Worm (Caenorhabditis elegans) whole organism, L4 larva: ENCODE data around the gene F08F8.10.

Source experiments
- D1046.2 ChIP-seq: fragments of 200-800 bp; sonication (Bioruptor generic); IDR thresholded peaks from 2 replicates; pipeline ENCODE4 v1.3.6; 2022; ENCODE audit warnings: missing genetic modification characterization, missing compliant biosample characterization
- T20F7.1 ChIP-seq: fragments of 200-800 bp; sonication (Bioruptor generic); optimal IDR thresholded peaks from 2 replicates; lab custom pipeline; 2018; ENCODE audit warnings: mild to moderate bottlenecking, missing genetic modification characterization, missing compliant biosample characterization
- Y105C5A.15 ChIP-seq: fragments of 200-800 bp; sonication (Bioruptor generic); IDR thresholded peaks from 2 replicates; pipeline ENCODE4 v1.3.6; 2022; ENCODE audit warnings: missing genetic modification characterization, missing compliant biosample characterization
- Y5F2A.4 ChIP-seq: fragments of 200-800 bp; sonication (Bioruptor generic); optimal IDR thresholded peaks from 2 replicates; lab custom pipeline; 2018; ENCODE audit warnings: mild to moderate bottlenecking, missing genetic modification characterization, missing compliant biosample characterization
- ZK337.2 ChIP-seq: fragments of 200-800 bp; sonication (Bioruptor generic); IDR thresholded peaks from 2 replicates; pipeline ENCODE4 v1.3.6; 2022; ENCODE audit warnings: missing genetic modification reagents, missing genetic modification characterization, missing compliant biosample characterization
- aha-1 ChIP-seq: fragments of 150-350 bp; peaks from one replicate; lab custom pipeline; 2014; ENCODE audit warnings: missing biosample characterization, missing genetic modification characterization
- arid-1 ChIP-seq: fragments of 200-800 bp; sonication (Bioruptor generic); conservative IDR thresholded peaks from 2 replicates; pipeline ENCODE4 v1.3.6; 2022; ENCODE audit warnings: missing genetic modification reagents, missing genetic modification characterization, missing compliant biosample characterization
- ceh-20 ChIP-seq: fragments of 200-800 bp; sonication (Bioruptor generic); IDR thresholded peaks from 2 replicates; pipeline ENCODE4 v1.3.6; 2022; ENCODE audit warnings: missing genetic modification reagents, missing genetic modification characterization, missing compliant biosample characterization
- ceh-82 ChIP-seq: sonication (generic microtip); optimal IDR thresholded peaks from 2 replicates; lab custom pipeline; 2017; ENCODE audit warnings: missing biosample characterization, missing genetic modification characterization
- ces-1 ChIP-seq: fragments of 150-350 bp; sonication (generic microtip); optimal IDR thresholded peaks from 4 replicates; lab custom pipeline; 2014; ENCODE audit warnings: missing biosample characterization, missing genetic modification reagents, missing genetic modification characterization
- daf-16 ChIP-seq, 3 experiments: sonication (generic microtip); optimal IDR thresholded peaks; 2 replicates each; lab custom pipeline; 2016 to 2017; ENCODE audit warnings: missing genetic modification characterization in 3 of 3, missing genetic modification reagents in 3 of 3, mild to moderate bottlenecking in 2 of 3, missing compliant biosample characterization in 2 of 3, missing biosample characterization in 1 of 3, moderate library complexity in 1 of 3
- daf-8 ChIP-seq: fragments of 200-800 bp; sonication (Bioruptor generic); IDR thresholded peaks from 2 replicates; pipeline ENCODE4 v1.3.6; 2022; ENCODE audit warnings: missing genetic modification characterization, missing compliant biosample characterization
- dmd-6 ChIP-seq: fragments of 200-800 bp; sonication (Bioruptor generic); IDR thresholded peaks from 2 replicates; pipeline ENCODE4 v1.3.6; 2022; ENCODE audit warnings: missing genetic modification reagents, missing genetic modification characterization, missing compliant biosample characterization
- dmd-8 ChIP-seq: fragments of 200-800 bp; sonication (Bioruptor generic); IDR thresholded peaks from 2 replicates; pipeline ENCODE4 v1.3.6; 2022; ENCODE audit warnings: missing genetic modification characterization, missing compliant biosample characterization
- dpl-1 ChIP-seq: fragments of 150-350 bp; optimal IDR thresholded peaks from 2 replicates; lab custom pipeline; 2014; ENCODE audit warnings: missing biosample characterization, missing genetic modification reagents, missing genetic modification characterization
- duxl-1 ChIP-seq: sonication (generic microtip); optimal IDR thresholded peaks from 2 replicates; lab custom pipeline; 2016; ENCODE audit warnings: mild to moderate bottlenecking, missing genetic modification characterization, moderate library complexity, missing compliant biosample characterization; ENCODE audit not compliant: poor library complexity
- dve-1 ChIP-seq: sonication (generic microtip); optimal IDR thresholded peaks from 2 replicates; lab custom pipeline; 2017; ENCODE audit warnings: antibody characterized with exemption, mild to moderate bottlenecking, missing genetic modification characterization, missing compliant biosample characterization; ENCODE audit not compliant: insufficient read depth
- fkh-10 ChIP-seq: fragments of 150-350 bp; optimal IDR thresholded peaks from 2 replicates; lab custom pipeline; 2014; ENCODE audit warnings: missing biosample characterization, missing genetic modification reagents, missing genetic modification characterization
- hif-1 ChIP-seq, 2 experiments: sonication (generic microtip); optimal IDR thresholded peaks; 2 replicates each; lab custom pipeline; 2016 to 2017; ENCODE audit warnings: missing compliant biosample characterization in 2 of 2, missing genetic modification characterization in 2 of 2, missing genetic modification reagents in 2 of 2, missing genotype in 2 of 2, mild to moderate bottlenecking in 1 of 2
- hlh-11 ChIP-seq: fragments of 200-800 bp; sonication (Bioruptor generic); optimal IDR thresholded peaks from 2 replicates; lab custom pipeline; 2018; ENCODE audit warnings: mild to moderate bottlenecking, missing genetic modification characterization, missing compliant biosample characterization
- hlh-30 ChIP-seq: sonication (generic microtip); optimal IDR thresholded peaks from 2 replicates; lab custom pipeline; 2017; ENCODE audit warnings: antibody characterized with exemption, mild to moderate bottlenecking, missing genetic modification characterization, missing compliant biosample characterization; ENCODE audit not compliant: insufficient read depth
- lin-13 ChIP-seq: fragments of 150-350 bp; optimal IDR thresholded peaks from 2 replicates; lab custom pipeline; 2014; ENCODE audit warnings: missing biosample characterization, missing genetic modification reagents, missing genetic modification characterization
- lin-15B ChIP-seq: fragments of 150-350 bp; sonication (generic microtip); optimal IDR thresholded peaks from 3 replicates; lab custom pipeline; 2014; ENCODE audit warnings: missing biosample characterization, missing genetic modification characterization
- lsy-2 ChIP-seq, 2 experiments: fragments of 150-350 bp in 1 of 2; sonication (generic microtip) in 1 of 2; optimal IDR thresholded peaks; 2 replicates each; lab custom pipeline; 2014 to 2017; ENCODE audit warnings: missing biosample characterization in 2 of 2, missing genetic modification characterization in 2 of 2
- mep-1 ChIP-seq: fragments of 150-350 bp; sonication (generic microtip); optimal IDR thresholded peaks from 3 replicates; lab custom pipeline; 2014; ENCODE audit warnings: missing biosample characterization, missing genetic modification characterization
- mes-2 ChIP-seq: sonication (generic microtip); optimal IDR thresholded peaks from 2 replicates; lab custom pipeline; 2016; ENCODE audit warnings: missing genotype, mild to moderate bottlenecking, missing genetic modification characterization, missing compliant biosample characterization; ENCODE audit not compliant: poor library complexity, severe bottlenecking
- mxl-3 ChIP-seq: fragments of 200-800 bp; sonication (Bioruptor generic); optimal IDR thresholded peaks from 2 replicates; lab custom pipeline; 2018; ENCODE audit warnings: mild to moderate bottlenecking, missing genetic modification characterization, missing compliant biosample characterization
- nhr-102 ChIP-seq: sonication (generic microtip); optimal IDR thresholded peaks from 2 replicates; lab custom pipeline; 2016; ENCODE audit warnings: mild to moderate bottlenecking, missing genetic modification characterization, moderate library complexity, missing compliant biosample characterization
- nhr-11 ChIP-seq: fragments of 150-350 bp; optimal IDR thresholded peaks from 2 replicates; lab custom pipeline; 2014; ENCODE audit warnings: missing biosample characterization, missing genetic modification characterization
- nhr-25 ChIP-seq: sonication (generic microtip); optimal IDR thresholded peaks from 2 replicates; lab custom pipeline; 2017; ENCODE audit warnings: missing genetic modification characterization, mild to moderate bottlenecking, missing compliant biosample characterization, antibody characterized with exemption, moderate library complexity, borderline replicate concordance; ENCODE audit not compliant: insufficient read depth
- nhr-28 ChIP-seq: fragments of 150-350 bp; optimal IDR thresholded peaks from 2 replicates; lab custom pipeline; 2014; ENCODE audit warnings: missing biosample characterization, missing genetic modification characterization
- nhr-76 ChIP-seq: fragments of 150-350 bp; optimal IDR thresholded peaks from 2 replicates; lab custom pipeline; 2014; ENCODE audit warnings: missing biosample characterization, missing genetic modification characterization
- pha-4 ChIP-seq, 2 experiments: fragments of 150-350 bp in 1 of 2; fragments of 200-800 bp in 1 of 2; sonication (Bioruptor generic) in 1 of 2; IDR thresholded peaks in 1 of 2; optimal IDR thresholded peaks in 1 of 2; 2 replicates each; pipeline versions ENCODE4 v1.3.6 to Lab custom; 2014 to 2022; ENCODE audit warnings: missing genetic modification characterization in 2 of 2, missing genetic modification reagents in 2 of 2, missing biosample characterization in 1 of 2, missing compliant biosample characterization in 1 of 2
- skn-1 ChIP-seq: fragments of 150-350 bp; optimal IDR thresholded peaks from 2 replicates; lab custom pipeline; 2014; ENCODE audit warnings: missing biosample characterization, missing genetic modification characterization
- snpc-4 ChIP-seq: fragments of 150-350 bp; optimal IDR thresholded peaks from 2 replicates; lab custom pipeline; 2014; ENCODE audit warnings: missing biosample characterization, missing genetic modification characterization

The F08F8.10 gene

DNA sequence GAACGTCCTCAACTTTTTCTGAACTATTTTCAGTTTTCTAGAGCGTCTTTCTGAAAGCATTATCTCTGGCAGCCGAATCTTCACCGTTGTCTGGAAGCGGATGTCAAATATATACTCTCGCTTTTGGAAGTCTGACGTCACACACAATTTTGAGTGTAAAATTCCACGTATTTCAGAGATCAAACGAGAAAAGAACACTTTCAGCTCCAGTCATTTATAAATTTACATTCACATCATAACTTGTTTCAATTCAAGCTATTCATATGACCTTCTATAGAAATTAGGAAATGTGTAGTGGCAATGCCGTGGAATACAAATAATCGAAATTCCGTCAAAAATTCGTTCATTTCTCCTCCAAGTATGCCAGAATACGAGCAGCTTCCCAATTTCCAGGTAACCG lies 8.4 kb upstream of the F08F8.10 start, which contains the start of gene F08F8.11:
Gene F08F8.11, plus strand, starts transcription at position 301 of the 400 bp plus-strand sequence.
- TF ChIP-seq aha-1 (peak; percentile 84), mep-1 (tag; lab: Kevin White, UChicago) (no peak), Y105C5A.15 (GFP tag; lab: Robert Waterston, UW) (no peak)

DNA sequence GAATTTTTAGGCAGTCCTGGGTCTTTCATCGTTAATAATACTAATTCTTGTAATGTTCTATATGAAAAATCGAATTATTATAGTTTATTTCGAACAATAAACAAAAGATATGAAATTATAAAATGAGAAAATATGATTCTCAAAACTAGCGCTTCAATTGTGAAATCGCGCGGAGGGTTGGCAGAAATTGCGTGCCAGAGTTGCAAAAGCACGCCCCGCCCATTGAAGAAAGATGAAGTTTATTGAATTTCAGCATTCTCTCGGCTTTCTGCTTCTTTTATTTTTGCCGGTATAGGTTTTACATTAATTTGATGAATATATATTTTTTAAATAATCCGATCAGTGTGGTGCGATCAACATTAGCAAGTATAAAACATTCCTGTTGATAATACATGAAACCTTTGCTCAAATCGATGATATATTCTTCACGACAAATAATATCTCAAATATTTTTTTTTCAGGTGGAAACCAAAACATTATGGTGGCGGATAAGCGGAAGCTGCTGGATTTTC lies 1.9 kb upstream of the F08F8.10 start, which contains the start of the genes eco-1 and hmgr-1:
Gene eco-1, minus strand, starts transcription at position 59 of the 512 bp plus-strand sequence.
Gene hmgr-1, plus strand, starts transcription at position 462 of the 512 bp plus-strand sequence.
- TF ChIP-seq lsy-2 (tag; optimal IDR thresholded peaks at IDR 0.05; lab: Kevin White, UChicago), result peak in 1 of 2 experiments; percentile 40
- peak; percentile 73 for TF ChIP-seq dpl-1
- TF ChIP-seq arid-1 (GFP tag; lab: Robert Waterston, UW), result 0 out of 2 replicates have a peak, but pooled peaks have one; percentile 30
- no peak for TF ChIP-seq dmd-8 (GFP tag; lab: Robert Waterston, UW)
- TF ChIP-seq mes-2 (tag; lab: Kevin White, UChicago), result peak; percentile 86

DNA sequence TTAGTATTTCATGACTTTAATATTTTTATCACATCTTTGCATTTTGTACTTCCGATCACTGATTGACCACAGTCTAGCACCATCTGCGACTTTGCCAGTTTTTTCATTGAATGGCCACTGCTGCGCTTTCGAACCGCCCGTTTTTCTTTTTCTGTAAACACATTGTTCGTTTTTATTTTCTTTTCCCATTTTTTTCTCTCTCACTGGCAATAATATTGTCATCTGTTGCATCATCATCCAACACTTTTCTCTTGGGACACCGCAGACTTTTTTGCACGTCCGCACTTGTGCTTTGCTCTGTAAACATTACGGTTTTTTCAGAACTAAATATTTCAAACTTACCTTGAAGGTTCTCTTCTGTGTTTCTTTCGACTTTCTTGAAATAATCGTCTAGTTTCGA lies 1.4 kb upstream of the F08F8.10 start:
- TF ChIP-seq pha-4 (GFP tag; IDR thresholded peaks at IDR 0.05; lab: Robert Waterston, UW) (no peak), pha-4 (tag; optimal IDR thresholded peaks at IDR 0.05; lab: Kevin White, UChicago) (peak; percentile 80), nhr-28 (tag; lab: Kevin White, UChicago) (peak; percentile 63), snpc-4 (tag; lab: Kevin White, UChicago) (no peak), nhr-11 (tag; lab: Kevin White, UChicago) (peak; percentile 12), T20F7.1 (no peak), D1046.2 (GFP tag; lab: Robert Waterston, UW) (no peak), hif-1 (tag; optimal IDR thresholded peaks at IDR 0.05; lab: Kevin White, UChicago) (peak in 1 of 2 experiments; percentile 92), ces-1 (GFP tag; lab: Kevin White, UChicago) (no peak), aha-1 (peak; percentile 93), daf-16 (GFP tag; optimal IDR thresholded peaks at IDR 0.05; lab: Kevin White, UChicago) (peak in 1 of 2 experiments; percentile 80), daf-16 (tag; optimal IDR thresholded peaks at IDR 0.05; lab: Kevin White, UChicago) (peak; percentile 60), nhr-25 (tag; lab: Kevin White, UChicago) (no peak), dmd-6 (peak; percentile 51; the same call in 1 of the 2 replicates), ceh-20 (GFP tag; lab: Robert Waterston, UW) (0 out of 2 replicates have a peak, but pooled peaks have one; percentile 42), fkh-10 (GFP tag; lab: Kevin White, UChicago) (no peak), hlh-11 (tag; lab: Kevin White, UChicago) (peak; percentile 72), lin-13 (peak; percentile 32), mep-1 (tag; lab: Kevin White, UChicago) (peak; percentile 36), mxl-3 (GFP tag; lab: Kevin White, UChicago) (peak; percentile 15), ZK337.2 (GFP tag; lab: Robert Waterston, UW) (no peak), dve-1 (tag; lab: Kevin White, UChicago) (peak; percentile 24), hlh-30 (tag; lab: Kevin White, UChicago) (peak; percentile 40)

DNA sequence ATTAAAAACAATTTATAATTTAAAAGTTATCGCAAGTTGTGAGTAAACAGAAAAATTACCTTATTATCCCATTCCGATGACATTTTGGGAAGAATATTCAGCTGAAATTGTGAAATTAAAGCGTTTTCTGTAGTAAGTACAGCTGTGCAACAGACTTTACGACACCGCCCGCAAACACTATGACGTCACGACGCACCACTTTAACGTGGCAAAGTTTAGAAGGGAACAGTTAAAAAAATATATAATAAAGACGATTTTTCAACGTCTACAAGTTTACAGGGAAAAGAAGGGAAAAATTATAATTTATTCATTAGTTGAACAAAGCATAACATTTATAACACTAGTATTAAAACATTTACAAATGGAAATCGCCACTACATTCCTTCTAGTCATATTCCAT lies 3.3 kb downstream of the F08F8.10 start, which contains the start of gene F08F8.9:
Gene F08F8.9, minus strand, starts transcription at position 101 of the 400 bp plus-strand sequence.
- TF ChIP-seq daf-8 (GFP tag; lab: Robert Waterston, UW) (no peak), ceh-82 (tag; lab: Kevin White, UChicago) (no peak), daf-16 (GFP tag; optimal IDR thresholded peaks at IDR 0.05; lab: Kevin White, UChicago) (no peak), daf-16 (tag; optimal IDR thresholded peaks at IDR 0.05; lab: Kevin White, UChicago) (no peak), lin-15B (tag; lab: Kevin White, UChicago) (no peak), aha-1 (peak; percentile 81), duxl-1 (no peak), hlh-30 (tag; lab: Kevin White, UChicago) (no peak), nhr-102 (tag; lab: Kevin White, UChicago) (no peak), skn-1 (no peak), nhr-25 (tag; lab: Kevin White, UChicago) (no peak), Y5F2A.4 (GFP tag; lab: Kevin White, UChicago) (no peak), nhr-76 (tag; lab: Kevin White, UChicago) (no peak), dve-1 (tag; lab: Kevin White, UChicago) (peak; percentile 35)
